Fruit fly (Drosophila melanogaster) whole organism, embryonic: ENCODE data around the gene Prtl99C.
A peak's percentile ranks its signal among the peaks of the same experiment; 100 is the strongest.

Experiments used
- ATbp ChIP-seq: fragments of 200-800 bp; sonication (Bioruptor generic); optimal IDR thresholded peaks from 2 replicates; lab custom pipeline; 2017; ENCODE audit warnings: missing biosample characterization, mild to moderate bottlenecking, missing genetic modification characterization, missing genetic modification reagents
- Atf3 ChIP-seq: fragments of 200-800 bp; sonication (Bioruptor generic); optimal IDR thresholded peaks from 3 replicates; lab custom pipeline; 2016; ENCODE audit warnings: missing biosample characterization, missing genetic modification characterization
- Bteb2 ChIP-seq: fragments of 200-800 bp; sonication (Bioruptor generic); optimal IDR thresholded peaks from 2 replicates; lab custom pipeline; 2016; ENCODE audit warnings: missing biosample characterization, missing genetic modification characterization
- CG10959 ChIP-seq: fragments of 200-800 bp; sonication (Bioruptor generic); IDR thresholded peaks from 2 replicates; pipeline ENCODE4 v1.3.6; 2022; ENCODE audit warnings: missing biosample characterization, missing genetic modification characterization
- CG11247 ChIP-seq: fragments of 200-800 bp; sonication (Bioruptor generic); IDR thresholded peaks from 2 replicates; pipeline ENCODE4 v1.3.6; 2022; ENCODE audit warnings: missing biosample characterization, missing genetic modification characterization
- CG12155 ChIP-seq: fragments of 200-800 bp; sonication (Bioruptor generic); optimal IDR thresholded peaks from 3 replicates; lab custom pipeline; 2016; ENCODE audit warnings: missing biosample characterization, missing genetic modification characterization
- CG12744 ChIP-seq: fragments of 200-800 bp; sonication (Bioruptor generic); optimal IDR thresholded peaks from 2 replicates; lab custom pipeline; 2016; ENCODE audit warnings: missing biosample characterization, missing genetic modification characterization
- CG13424 ChIP-seq: fragments of 200-800 bp; sonication (Bioruptor generic); optimal IDR thresholded peaks from 2 replicates; lab custom pipeline; 2019; ENCODE audit warnings: missing biosample characterization, mild to moderate bottlenecking, missing genetic modification characterization, moderate library complexity
- CG14710 ChIP-seq: fragments of 200-800 bp; sonication (Bioruptor generic); optimal IDR thresholded peaks from 3 replicates; lab custom pipeline; 2019; ENCODE audit warnings: missing biosample characterization, mild to moderate bottlenecking, missing genetic modification characterization, moderate library complexity
- CG15601 ChIP-seq: fragments of 200-800 bp; sonication (Bioruptor generic); optimal IDR thresholded peaks from 3 replicates; lab custom pipeline; 2019; ENCODE audit warnings: missing biosample characterization, mild to moderate bottlenecking, missing genetic modification characterization, moderate library complexity
- CG1832 ChIP-seq: fragments of 200-800 bp; sonication (Bioruptor generic); optimal IDR thresholded peaks from 2 replicates; lab custom pipeline; 2017; ENCODE audit warnings: missing biosample characterization, mild to moderate bottlenecking, missing genetic modification characterization, inconsistent platforms
- CG30020 ChIP-seq: fragments of 200-800 bp; optimal IDR thresholded peaks from 2 replicates; lab custom pipeline; 2019; ENCODE audit warnings: missing biosample characterization, mild to moderate bottlenecking, missing genetic modification characterization, moderate library complexity
- CG42726 ChIP-seq: fragments of 200-800 bp; sonication (Bioruptor generic); IDR thresholded peaks from 2 replicates; pipeline ENCODE4 v1.3.6; 2022; ENCODE audit warnings: missing biosample characterization, missing genetic modification characterization; ENCODE audit not compliant: partially characterized antibody
- CG5245 ChIP-seq: fragments of 200-800 bp; sonication (Bioruptor generic); optimal IDR thresholded peaks from 3 replicates; lab custom pipeline; 2016; ENCODE audit warnings: missing biosample characterization, missing genetic modification characterization
- CG6175 ChIP-seq: fragments of 200-800 bp; sonication (Bioruptor generic); IDR thresholded peaks from 3 replicates; pipeline ENCODE4 v1.3.6; 2022; ENCODE audit warnings: missing biosample characterization, missing genetic modification characterization
- CG6813 ChIP-seq: fragments of 200-800 bp; sonication (Bioruptor generic); optimal IDR thresholded peaks from 2 replicates; lab custom pipeline; 2017; ENCODE audit warnings: missing biosample characterization, missing genetic modification characterization, mild to moderate bottlenecking, moderate library complexity, missing genetic modification reagents
- CG8388 ChIP-seq: fragments of 200-800 bp; sonication (Bioruptor generic); optimal IDR thresholded peaks from 2 replicates; lab custom pipeline; 2019; ENCODE audit warnings: missing biosample characterization, mild to moderate bottlenecking, missing genetic modification characterization, moderate library complexity
- CG9797 ChIP-seq: fragments of 200-800 bp; sonication (Bioruptor generic); optimal IDR thresholded peaks from 3 replicates; lab custom pipeline; 2018; ENCODE audit warnings: missing biosample characterization, mild to moderate bottlenecking, missing genetic modification characterization
- CG9817 ChIP-seq: fragments of 200-800 bp; sonication (Bioruptor generic); optimal IDR thresholded peaks from 2 replicates; lab custom pipeline; 2018; ENCODE audit warnings: missing biosample characterization, mild to moderate bottlenecking, missing genetic modification characterization, moderate library complexity
- CrebB ChIP-seq: fragments of 200-800 bp; sonication (Bioruptor generic); optimal IDR thresholded peaks from 3 replicates; lab custom pipeline; 2018; ENCODE audit warnings: missing biosample characterization, mild to moderate bottlenecking, missing genetic modification characterization
- D ChIP-seq, 2 experiments: fragments of 200-800 bp in 1 of 2; fragments of >200 bp in 1 of 2; sonication (Bioruptor generic) in 1 of 2; optimal IDR thresholded peaks; 2 replicates in 1 of 2; 3 replicates in 1 of 2; lab custom pipeline; 2017; ENCODE audit warnings: mild to moderate bottlenecking in 1 of 2, missing biosample characterization in 1 of 2, missing genetic modification characterization in 1 of 2, missing genetic modification reagents in 1 of 2
- Dip3 ChIP-seq: fragments of 200-800 bp; sonication (Bioruptor generic); optimal IDR thresholded peaks from 3 replicates; lab custom pipeline; 2016; ENCODE audit warnings: missing biosample characterization, missing genetic modification characterization
- Eip74EF ChIP-seq, 2 experiments: fragments of 200-800 bp in 1 of 2; fragments of >200 bp in 1 of 2; sonication (Bioruptor generic) in 1 of 2; optimal IDR thresholded peaks; 2 replicates each; lab custom pipeline; 2017 to 2019; ENCODE audit warnings: missing biosample characterization in 2 of 2, missing genetic modification characterization in 2 of 2, mild to moderate bottlenecking in 1 of 2, moderate library complexity in 1 of 2
- Fer3 ChIP-seq: fragments of 200-800 bp; sonication (Bioruptor generic); optimal IDR thresholded peaks from 2 replicates; lab custom pipeline; 2018; ENCODE audit warnings: missing biosample characterization, mild to moderate bottlenecking, missing genetic modification characterization, moderate library complexity
- HLH3B ChIP-seq: fragments of 200-800 bp; sonication (Bioruptor generic); IDR thresholded peaks from 2 replicates; pipeline ENCODE4 v1.3.6; 2022; ENCODE audit warnings: missing biosample characterization, missing genetic modification characterization
- Hsf ChIP-seq: fragments of 200-800 bp; sonication (Bioruptor generic); optimal IDR thresholded peaks from 3 replicates; lab custom pipeline; 2016; ENCODE audit warnings: missing biosample characterization, missing genetic modification characterization
- Oaz ChIP-seq: fragments of 200-800 bp; sonication (Bioruptor generic); IDR thresholded peaks from 2 replicates; pipeline ENCODE4 v1.3.6; 2022; ENCODE audit warnings: missing biosample characterization, missing genetic modification characterization
- Oli ChIP-seq: fragments of 200-800 bp; sonication (Bioruptor generic); optimal IDR thresholded peaks from 2 replicates; lab custom pipeline; 2018; ENCODE audit warnings: missing biosample characterization, mild to moderate bottlenecking, missing genetic modification characterization, moderate library complexity
- Opbp ChIP-seq: fragments of 200-800 bp; sonication (Bioruptor generic); IDR thresholded peaks from 3 replicates; pipeline ENCODE4 v1.3.6; 2022; ENCODE audit warnings: missing biosample characterization, missing genetic modification characterization; ENCODE audit not compliant: partially characterized antibody
- Poxn ChIP-seq: fragments of 200-800 bp; sonication (Bioruptor generic); IDR thresholded peaks from 2 replicates; pipeline ENCODE4 v1.3.6; 2022; ENCODE audit warnings: missing biosample characterization, missing genetic modification characterization
- Ptx1 ChIP-seq: fragments of 200-800 bp; sonication (Bioruptor generic); IDR thresholded peaks from 2 replicates; pipeline ENCODE4 v1.3.6; 2022; ENCODE audit warnings: missing biosample characterization, missing genetic modification characterization
- Scr ChIP-seq: fragments of 200-800 bp; sonication (Bioruptor generic); IDR thresholded peaks from 2 replicates; pipeline ENCODE4 v1.3.6; 2022; ENCODE audit warnings: missing biosample characterization, missing genetic modification characterization; ENCODE audit not compliant: partially characterized antibody
- amos ChIP-seq: fragments of 200-800 bp; sonication (Bioruptor generic); IDR thresholded peaks from 2 replicates; pipeline ENCODE4 v1.3.6; 2022; ENCODE audit warnings: missing biosample characterization, missing genetic modification characterization; ENCODE audit not compliant: partially characterized antibody
- ash1 ChIP-seq: fragments of 200-800 bp; sonication (Bioruptor generic); optimal IDR thresholded peaks from 2 replicates; lab custom pipeline; 2018; ENCODE audit warnings: missing biosample characterization, mild to moderate bottlenecking, missing genetic modification characterization
- bbx ChIP-seq: fragments of 200-800 bp; sonication (Bioruptor generic); IDR thresholded peaks from 2 replicates; pipeline ENCODE4 v1.3.6; 2022; ENCODE audit warnings: missing biosample characterization, missing genetic modification characterization; ENCODE audit not compliant: partially characterized antibody
- chif ChIP-seq, 2 experiments: fragments of 200-800 bp; sonication (Bioruptor generic); optimal IDR thresholded peaks; 3 replicates each; lab custom pipeline; 2016; ENCODE audit warnings: missing biosample characterization in 2 of 2, missing genetic modification characterization in 2 of 2
- dm ChIP-seq: fragments of 200-800 bp; sonication (Bioruptor generic); optimal IDR thresholded peaks from 3 replicates; lab custom pipeline; 2016; ENCODE audit warnings: missing biosample characterization, missing genetic modification characterization
- emc ChIP-seq: fragments of 200-800 bp; sonication (Bioruptor generic); optimal IDR thresholded peaks from 2 replicates; lab custom pipeline; 2016; ENCODE audit warnings: missing biosample characterization, missing genetic modification characterization
- fru ChIP-seq: fragments of >200 bp; optimal IDR thresholded peaks from 2 replicates; lab custom pipeline; 2017
- hbn ChIP-seq: fragments of 200-800 bp; sonication (Bioruptor generic); IDR thresholded peaks from 2 replicates; pipeline ENCODE4 v1.3.6; 2022; ENCODE audit warnings: missing biosample characterization, missing genetic modification characterization; ENCODE audit not compliant: partially characterized antibody
- knrl ChIP-seq: fragments of 200-800 bp; sonication (Bioruptor generic); IDR thresholded peaks from 3 replicates; pipeline ENCODE4 v1.3.6; 2022; ENCODE audit warnings: missing biosample characterization, missing genetic modification characterization; ENCODE audit not compliant: partially characterized antibody
- nmo ChIP-seq: fragments of 200-800 bp; sonication (Bioruptor generic); optimal IDR thresholded peaks from 2 replicates; lab custom pipeline; 2018; ENCODE audit warnings: missing biosample characterization, mild to moderate bottlenecking, missing genetic modification characterization, moderate library complexity
- oc ChIP-seq: fragments of 200-800 bp; sonication (Bioruptor generic); optimal IDR thresholded peaks from 2 replicates; lab custom pipeline; 2018; ENCODE audit warnings: missing biosample characterization, mild to moderate bottlenecking, missing genetic modification characterization, moderate library complexity
- pho ChIP-seq: fragments of 200-800 bp; sonication (Bioruptor generic); optimal IDR thresholded peaks from 2 replicates; lab custom pipeline; 2016; ENCODE audit warnings: missing biosample characterization, missing genetic modification characterization
- scrt ChIP-seq: fragments of 200-800 bp; sonication (Bioruptor generic); optimal IDR thresholded peaks from 2 replicates; lab custom pipeline; 2018; ENCODE audit warnings: missing biosample characterization, mild to moderate bottlenecking, missing genetic modification characterization, moderate library complexity
- sens ChIP-seq: fragments of 200-800 bp; sonication (Bioruptor generic); peaks from one replicate; lab custom pipeline; 2016; ENCODE audit warnings: missing biosample characterization, missing genetic modification characterization
- shn ChIP-seq: fragments of 200-800 bp; sonication (Bioruptor generic); optimal IDR thresholded peaks from 3 replicates; lab custom pipeline; 2016; ENCODE audit warnings: missing biosample characterization, missing genetic modification characterization
- tup ChIP-seq: fragments of 200-800 bp; sonication (Bioruptor generic); optimal IDR thresholded peaks from 2 replicates; lab custom pipeline; 2016; ENCODE audit warnings: missing biosample characterization, mild to moderate bottlenecking, missing genetic modification characterization, moderate library complexity
- zen2 ChIP-seq: fragments of 200-800 bp; sonication (Bioruptor generic); IDR thresholded peaks from 3 replicates; pipeline ENCODE4 v1.3.6; 2022; ENCODE audit warnings: missing biosample characterization, missing genetic modification characterization; ENCODE audit not compliant: partially characterized antibody

Gene Prtl99C

DNA sequence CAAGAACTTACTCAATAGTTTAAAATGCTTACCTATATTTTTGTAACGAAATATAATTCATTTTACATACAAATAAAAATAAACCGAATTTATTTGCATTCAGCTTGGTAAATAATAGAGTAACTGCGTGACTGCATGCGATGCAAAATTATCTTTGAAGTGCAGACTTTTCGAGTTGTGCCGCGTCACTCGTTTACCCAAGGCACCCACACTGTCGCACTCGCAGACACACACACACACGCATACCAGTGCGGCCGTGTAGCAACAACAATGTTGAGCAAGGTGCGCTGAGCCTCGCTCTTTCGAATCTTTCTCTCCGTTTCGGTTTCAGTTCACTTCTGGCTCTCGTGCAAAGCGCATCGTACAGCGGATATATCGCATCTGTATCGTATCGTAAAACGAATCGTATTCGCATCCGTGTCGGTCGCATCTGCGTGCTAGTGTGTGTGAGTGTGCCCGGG, 41.0 kb downstream of the Prtl99C start, which contains the start of gene CG31038 (continued):
- TF ChIP-seq CrebB (peak; percentile 40), Dip3 (GFP tag; lab: Kevin White, UChicago) (no peak), pho (GFP tag; lab: Kevin White, UChicago) (no peak), CG10959 (GFP tag; lab: Robert Waterston, UW) (no peak), CG12744 (GFP tag; lab: Kevin White, UChicago) (no peak), Eip74EF (GFP tag; optimal IDR thresholded peaks at IDR 0.05; lab: Kevin White, UChicago) (peak in 1 of 2 experiments; percentile 4), CG9817 (tag; lab: Kevin White, UChicago) (no peak), CG13424 (no peak), Atf3 (GFP tag; lab: Kevin White, UChicago) (no peak), Scr (GFP tag; lab: Robert Waterston, UW) (peak; percentile 48), amos (GFP tag; lab: Robert Waterston, UW) (peak; percentile 39; the same call in 1 of the 2 replicates), bbx (GFP tag; lab: Robert Waterston, UW) (peak; percentile 69), Opbp (GFP tag; lab: Robert Waterston, UW) (peak; percentile 62; the same call in 2 of the 3 replicates), CG6813 (GFP tag; lab: Kevin White, UChicago) (no peak), ash1 (GFP tag; lab: Kevin White, UChicago) (no peak), CG9797 (no peak), CG1832 (GFP tag; lab: Kevin White, UChicago) (no peak), Hsf (GFP tag; lab: Kevin White, UChicago) (no peak), CG11247 (no peak), Poxn (GFP tag; lab: Robert Waterston, UW) (no peak), zen2 (GFP tag; lab: Robert Waterston, UW) (peak; percentile 74; the same call in 2 of the 3 replicates), hbn (GFP tag; lab: Robert Waterston, UW) (no peak), tup (GFP tag; lab: Kevin White, UChicago) (no peak), nmo (peak; percentile 23), CG30020 (tag; lab: Kevin White, UChicago) (no peak), ATbp (GFP tag; lab: Kevin White, UChicago) (no peak), sens (peak; percentile 76), CG12155 (GFP tag; lab: Kevin White, UChicago) (no peak), Ptx1 (GFP tag; lab: Robert Waterston, UW) (no peak), CG15601 (tag; lab: Kevin White, UChicago) (peak; percentile 80), chif (GFP tag; optimal IDR thresholded peaks at IDR 0.05; lab: Kevin White, UChicago) (no peak), CG6175 (GFP tag; lab: Robert Waterston, UW) (no peak), Fer3 (tag; lab: Kevin White, UChicago) (no peak), oc (tag; lab: Kevin White, UChicago) (no peak), emc (GFP tag; lab: Kevin White, UChicago) (no peak), dm (no peak), Oli (tag; lab: Kevin White, UChicago) (no peak), CG8388 (no peak), knrl (GFP tag; lab: Robert Waterston, UW) (no peak), Bteb2 (GFP tag; lab: Kevin White, UChicago) (no peak), CG5245 (GFP tag; lab: Kevin White, UChicago) (no peak), fru (lab: Kevin White, UChicago) (no peak), scrt (GFP tag; lab: Kevin White, UChicago) (no peak), HLH3B (GFP tag; lab: Robert Waterston, UW) (no peak), CG42726 (GFP tag; lab: Robert Waterston, UW) (peak; percentile 63; the same call in 1 of the 2 replicates), D (optimal IDR thresholded peaks at IDR 0.05; lab: Kevin White, UChicago) (no peak), D (GFP tag; optimal IDR thresholded peaks at IDR 0.05; lab: Kevin White, UChicago) (no peak), CG14710 (tag; lab: Kevin White, UChicago) (no peak), shn (GFP tag; lab: Kevin White, UChicago) (peak; percentile 23), Oaz (GFP tag; lab: Robert Waterston, UW) (no peak)
